Worm (Caenorhabditis elegans): ENCODE data around the gene C33F10.12.

DNA sequence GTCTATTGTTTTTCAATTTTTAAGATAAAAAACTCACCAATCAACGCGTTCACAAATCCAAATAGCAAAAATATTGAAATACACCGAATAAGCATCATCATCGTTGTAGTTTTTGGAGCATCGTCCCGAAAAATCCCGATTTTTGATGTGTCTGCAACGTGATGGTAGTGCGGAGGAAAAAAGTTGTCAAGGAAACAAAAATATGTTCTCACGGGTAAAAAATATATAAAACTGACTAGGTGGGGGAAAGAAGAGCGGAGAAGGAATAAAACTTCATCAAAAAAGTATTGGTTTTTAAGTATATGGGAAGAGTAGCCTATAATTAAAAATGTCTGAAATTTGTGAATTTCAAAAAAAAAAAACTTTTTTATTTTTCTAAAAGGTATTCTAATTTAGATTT, 25.6 kb downstream of the C33F10.12 start, which contains the start of gene rig-6:
- TF ChIP-seq swsn-7 (tag; optimal IDR thresholded peaks at IDR 0.05), result no peak
- no peak for TF ChIP-seq nhr-19 (GFP tag; conservative IDR thresholded peaks at IDR 0.05)
- TF ChIP-seq nhr-11 (tag; optimal IDR thresholded peaks at IDR 0.05), result no peak
- TF ChIP-seq unc-30 (tag; optimal IDR thresholded peaks at IDR 0.05), result no peak
- no peak for TF ChIP-seq aly-2 (tag; optimal IDR thresholded peaks at IDR 0.05)
- no peak for TF ChIP-seq unc-86 (tag; optimal IDR thresholded peaks at IDR 0.05)
- TF ChIP-seq lin-15B (tag; optimal IDR thresholded peaks at IDR 0.05), result no peak

Data from whole organism, L1 larva.